Worm (Caenorhabditis elegans) whole organism, L1 larva: Measurements from ENCODE around the gene pyt-1.

ENCODE experiments used
- C34B4.2 ChIP-seq: sonication (generic microtip); optimal IDR thresholded peaks from 2 replicates; lab custom pipeline; 2017; ENCODE audit warnings: mild to moderate bottlenecking, missing genetic modification characterization, missing compliant biosample characterization
- F16B12.6 ChIP-seq: fragments of 150-350 bp; optimal IDR thresholded peaks from 2 replicates; lab custom pipeline; 2014; ENCODE audit warnings: missing biosample characterization, missing genetic modification characterization
- Y116A8C.19 ChIP-seq: sonication (generic microtip); optimal IDR thresholded peaks from 2 replicates; lab custom pipeline; 2016; ENCODE audit warnings: missing compliant biosample characterization, missing genetic modification characterization, borderline replicate concordance
- ama-1 ChIP-seq: fragments of 150-350 bp; optimal IDR thresholded peaks from 2 replicates; lab custom pipeline; 2014
- ceh-82 ChIP-seq, 3 experiments: fragments of 150-350 bp in 1 of 3; sonication (generic microtip) in 2 of 3; optimal IDR thresholded peaks; 2 replicates each; lab custom pipeline; 2014 to 2017; ENCODE audit warnings: missing biosample characterization in 3 of 3, missing genetic modification characterization in 3 of 3
- ces-1 ChIP-seq: fragments of 150-350 bp; optimal IDR thresholded peaks from 2 replicates; lab custom pipeline; 2014; ENCODE audit warnings: missing biosample characterization, missing genetic modification reagents, missing genetic modification characterization
- dpl-1 ChIP-seq, 3 experiments: fragments of 150-350 bp in 2 of 3; sonication (generic microtip) in 1 of 3; optimal IDR thresholded peaks; 2 replicates each; lab custom pipeline; 2014 to 2017; ENCODE audit warnings: missing biosample characterization in 3 of 3, missing genetic modification characterization in 3 of 3, missing genetic modification reagents in 3 of 3
- dsc-1 ChIP-seq: sonication (generic microtip); optimal IDR thresholded peaks from 2 replicates; lab custom pipeline; 2016; ENCODE audit warnings: mild to moderate bottlenecking, missing genetic modification characterization, missing compliant biosample characterization
- efl-1 ChIP-seq, 4 experiments: fragments of 150-350 bp; optimal IDR thresholded peaks in 3 of 4; peaks in 1 of 4; 1 replicate in 1 of 4; 2 replicates in 3 of 4; lab custom pipeline; 2014; ENCODE audit warnings: missing biosample characterization in 2 of 4, missing genetic modification characterization in 2 of 4, missing genetic modification reagents in 2 of 4
- efl-3 ChIP-seq: fragments of 200-800 bp; sonication (Bioruptor generic); optimal IDR thresholded peaks from 2 replicates; lab custom pipeline; 2018; ENCODE audit warnings: mild to moderate bottlenecking, missing genetic modification characterization, missing compliant biosample characterization
- egl-27 ChIP-seq, 2 experiments: fragments of 150-350 bp in 1 of 2; sonication (generic microtip); optimal IDR thresholded peaks; 3 replicates each; lab custom pipeline; 2017 to 2018; ENCODE audit warnings: missing biosample characterization in 2 of 2, missing genetic modification characterization in 2 of 2, missing genetic modification reagents in 2 of 2
- elt-2 ChIP-seq: sonication (generic microtip); optimal IDR thresholded peaks from 2 replicates; lab custom pipeline; 2016; ENCODE audit warnings: missing genetic modification characterization, mild to moderate bottlenecking, inconsistent platforms, missing compliant biosample characterization, missing genetic modification reagents
- elt-3 ChIP-seq, 6 experiments: fragments of 150-350 bp in 1 of 6; sonication (generic microtip); optimal IDR thresholded peaks; 2 replicates each; lab custom pipeline; 2017 to 2018; ENCODE audit warnings: missing biosample characterization in 6 of 6, missing genetic modification characterization in 6 of 6, inconsistent platforms in 1 of 6
- ets-5 ChIP-seq: fragments of 200-800 bp; sonication (Bioruptor generic); IDR thresholded peaks from 2 replicates; pipeline ENCODE4 v1.3.6; 2022; ENCODE audit warnings: missing genetic modification characterization, missing compliant biosample characterization
- fkh-10 ChIP-seq: sonication (generic microtip); optimal IDR thresholded peaks from 2 replicates; lab custom pipeline; 2017; ENCODE audit warnings: missing biosample characterization, missing genetic modification reagents, missing genetic modification characterization
- fkh-4 ChIP-seq: sonication (generic microtip); optimal IDR thresholded peaks from 2 replicates; lab custom pipeline; 2016; ENCODE audit warnings: missing compliant biosample characterization, missing genetic modification characterization, borderline replicate concordance
- fkh-8 ChIP-seq: sonication (generic microtip); optimal IDR thresholded peaks from 2 replicates; lab custom pipeline; 2016; ENCODE audit warnings: mild to moderate bottlenecking, missing genetic modification characterization, missing compliant biosample characterization
- fos-1 ChIP-seq: fragments of 150-350 bp; optimal IDR thresholded peaks from 2 replicates; lab custom pipeline; 2014; ENCODE audit warnings: missing biosample characterization, missing genetic modification characterization
- hlh-17 ChIP-seq: fragments of 200-800 bp; sonication (Bioruptor generic); optimal IDR thresholded peaks from 2 replicates; lab custom pipeline; 2018; ENCODE audit warnings: missing genetic modification characterization, mild to moderate bottlenecking, missing compliant biosample characterization, moderate library complexity, borderline replicate concordance
- hlh-4 ChIP-seq: sonication (generic microtip); optimal IDR thresholded peaks from 2 replicates; lab custom pipeline; 2016; ENCODE audit warnings: mild to moderate bottlenecking, missing genetic modification characterization, missing compliant biosample characterization
- hpl-2 ChIP-seq: fragments of 150-350 bp; optimal IDR thresholded peaks from 2 replicates; lab custom pipeline; 2014; ENCODE audit warnings: missing biosample characterization, missing genetic modification reagents, missing genetic modification characterization
- irx-1 ChIP-seq: sonication (generic microtip); optimal IDR thresholded peaks from 2 replicates; lab custom pipeline; 2016; ENCODE audit warnings: missing genetic modification characterization, missing compliant biosample characterization
- jun-1 ChIP-seq: fragments of 150-350 bp; optimal IDR thresholded peaks from 2 replicates; lab custom pipeline; 2014; ENCODE audit warnings: missing biosample characterization, missing genetic modification reagents, missing genetic modification characterization
- lin-14 ChIP-seq: fragments of 200-800 bp; sonication (Bioruptor generic); optimal IDR thresholded peaks from 2 replicates; lab custom pipeline; 2018; ENCODE audit warnings: mild to moderate bottlenecking, missing genetic modification characterization, moderate library complexity, missing compliant biosample characterization
- lin-39 ChIP-seq: fragments of 150-350 bp; optimal IDR thresholded peaks from 2 replicates; lab custom pipeline; 2014; ENCODE audit warnings: missing biosample characterization, missing genetic modification reagents, missing genetic modification characterization
- mab-9 ChIP-seq: fragments of 200-800 bp; sonication (Bioruptor generic); IDR thresholded peaks from 2 replicates; pipeline ENCODE4 v1.3.6; 2022; ENCODE audit warnings: missing genetic modification reagents, missing genetic modification characterization, missing compliant biosample characterization
- mdl-1 ChIP-seq, 2 experiments: fragments of 150-350 bp; optimal IDR thresholded peaks; 2 replicates each; lab custom pipeline; 2014 to 2017; ENCODE audit warnings: missing biosample characterization in 2 of 2, missing genetic modification characterization in 2 of 2, inconsistent platforms in 1 of 2
- mep-1 ChIP-seq: fragments of 150-350 bp; optimal IDR thresholded peaks from 2 replicates; lab custom pipeline; 2014; ENCODE audit warnings: missing biosample characterization, missing genetic modification characterization
- nhr-11 ChIP-seq: fragments of 150-350 bp; optimal IDR thresholded peaks from 2 replicates; lab custom pipeline; 2014; ENCODE audit warnings: missing biosample characterization, missing genetic modification characterization
- nhr-12 ChIP-seq: sonication (generic microtip); optimal IDR thresholded peaks from 2 replicates; lab custom pipeline; 2017; ENCODE audit warnings: missing biosample characterization, missing genetic modification characterization
- nhr-19 ChIP-seq: fragments of 200-800 bp; sonication (Bioruptor generic); conservative IDR thresholded peaks from 2 replicates; pipeline ENCODE4 v1.3.6; 2022; ENCODE audit warnings: missing genetic modification characterization, missing compliant biosample characterization
- nhr-20 ChIP-seq: sonication (generic microtip); optimal IDR thresholded peaks from 2 replicates; lab custom pipeline; 2016; ENCODE audit warnings: mild to moderate bottlenecking, missing genetic modification characterization, missing compliant biosample characterization
- nhr-237 ChIP-seq: fragments of 150-350 bp; optimal IDR thresholded peaks from 2 replicates; lab custom pipeline; 2014; ENCODE audit warnings: missing biosample characterization, missing genetic modification characterization
- nhr-28 ChIP-seq: fragments of 150-350 bp; optimal IDR thresholded peaks from 2 replicates; lab custom pipeline; 2014; ENCODE audit warnings: missing biosample characterization, missing genetic modification characterization
- nhr-76 ChIP-seq: sonication (generic microtip); optimal IDR thresholded peaks from 2 replicates; lab custom pipeline; 2017; ENCODE audit warnings: missing biosample characterization, missing genetic modification characterization
- nhr-90 ChIP-seq: sonication (generic microtip); optimal IDR thresholded peaks from 2 replicates; lab custom pipeline; 2016; ENCODE audit warnings: mild to moderate bottlenecking, missing genetic modification characterization, missing compliant biosample characterization; ENCODE audit not compliant: poor library complexity
- pag-3 ChIP-seq: sonication (generic microtip); optimal IDR thresholded peaks from 2 replicates; lab custom pipeline; 2017; ENCODE audit warnings: missing genetic modification characterization, mild to moderate bottlenecking, missing compliant biosample characterization, antibody characterized with exemption, borderline replicate concordance; ENCODE audit not compliant: insufficient read depth
- pax-3 ChIP-seq: fragments of 200-800 bp; sonication (Bioruptor generic); optimal IDR thresholded peaks from 2 replicates; lab custom pipeline; 2018; ENCODE audit warnings: mild to moderate bottlenecking, missing genetic modification characterization, moderate library complexity, missing compliant biosample characterization
- pqm-1 ChIP-seq: sonication (generic microtip); optimal IDR thresholded peaks from 3 replicates; lab custom pipeline; 2017; ENCODE audit warnings: missing biosample characterization, missing genetic modification characterization
- snpc-4 ChIP-seq: fragments of 150-350 bp; optimal IDR thresholded peaks from 2 replicates; lab custom pipeline; 2014; ENCODE audit warnings: missing biosample characterization, missing genetic modification characterization
- snu-23 ChIP-seq: sonication (generic microtip); optimal IDR thresholded peaks from 2 replicates; lab custom pipeline; 2016; ENCODE audit warnings: missing genetic modification characterization, missing compliant biosample characterization
- sptf-1 ChIP-seq: fragments of 150-350 bp; optimal IDR thresholded peaks from 2 replicates; lab custom pipeline; 2014; ENCODE audit warnings: missing biosample characterization, missing genetic modification characterization
- sup-37 ChIP-seq: fragments of 200-800 bp; sonication (Bioruptor generic); optimal IDR thresholded peaks from 2 replicates; lab custom pipeline; 2018; ENCODE audit warnings: mild to moderate bottlenecking, missing genetic modification characterization, missing compliant biosample characterization
- tbx-2 ChIP-seq: sonication (generic microtip); optimal IDR thresholded peaks from 2 replicates; lab custom pipeline; 2016; ENCODE audit warnings: missing genetic modification characterization, missing compliant biosample characterization
- tlp-1 ChIP-seq: fragments of 150-350 bp; optimal IDR thresholded peaks from 2 replicates; lab custom pipeline; 2014; ENCODE audit warnings: missing biosample characterization, missing genetic modification characterization
- unc-130 ChIP-seq: fragments of 150-350 bp; optimal IDR thresholded peaks from 2 replicates; lab custom pipeline; 2017; ENCODE audit warnings: missing biosample characterization, missing genetic modification characterization, inconsistent platforms
- unc-30 ChIP-seq: sonication (generic microtip); optimal IDR thresholded peaks from 2 replicates; lab custom pipeline; 2017; ENCODE audit warnings: missing biosample characterization, missing genetic modification characterization
- unc-86 ChIP-seq: sonication (generic microtip); optimal IDR thresholded peaks from 2 replicates; lab custom pipeline; 2016; ENCODE audit warnings: missing genetic modification characterization, missing compliant biosample characterization
- zip-4 ChIP-seq: fragments of 200-800 bp; sonication (Bioruptor generic); optimal IDR thresholded peaks from 2 replicates; lab custom pipeline; 2018; ENCODE audit warnings: mild to moderate bottlenecking, missing genetic modification characterization, moderate library complexity, missing compliant biosample characterization

pyt-1 gene

DNA sequence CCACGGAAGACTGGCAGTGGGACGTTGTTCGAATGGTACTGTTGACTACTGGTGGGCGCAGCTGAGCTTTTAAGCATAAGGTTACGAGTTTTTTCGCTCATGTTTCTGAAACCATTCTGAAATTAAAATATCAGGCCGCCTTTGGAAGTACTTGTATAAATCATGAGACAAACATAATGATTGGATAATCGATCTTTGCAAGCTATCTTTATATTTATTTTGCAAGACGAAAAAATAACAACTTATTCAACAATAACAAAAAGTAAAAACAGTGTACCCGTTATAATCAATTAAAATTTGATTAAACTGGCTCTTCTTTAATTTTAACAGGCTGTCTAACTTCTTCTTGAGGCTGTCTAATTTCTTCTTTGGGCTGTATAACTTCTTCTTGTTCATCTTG, 23.6 kb downstream of the pyt-1 start, which contains the start of gene ZK856.16:
ZK856.16 (minus strand) TSS at position 101 of the 400 bp plus-strand sequence.
- TF ChIP-seq fkh-4 (tag; lab: Kevin White, UChicago) (no peak), nhr-76 (no peak), pqm-1 (no peak), elt-2 (tag; lab: Kevin White, UChicago) (no peak), nhr-20 (no peak), nhr-12 (tag; lab: Kevin White, UChicago) (no peak), tlp-1 (no peak), ceh-82 (tag; optimal IDR thresholded peaks at IDR 0.05; lab: Kevin White, UChicago) (no peak), jun-1 (tag; lab: Kevin White, UChicago) (no peak), snpc-4 (tag; lab: Kevin White, UChicago) (no peak), sup-37 (GFP tag; lab: Kevin White, UChicago) (no peak), lin-39 (tag; lab: Kevin White, UChicago) (no peak), fkh-8 (tag; lab: Kevin White, UChicago) (no peak), F16B12.6 (tag; lab: Kevin White, UChicago) (no peak), hpl-2 (GFP tag; lab: Kevin White, UChicago) (no peak), nhr-90 (tag; lab: Kevin White, UChicago) (no peak), hlh-17 (no peak), nhr-237 (tag; lab: Kevin White, UChicago) (no peak), egl-27 (tag; optimal IDR thresholded peaks at IDR 0.05; lab: Kevin White, UChicago) (no peak)

DNA sequence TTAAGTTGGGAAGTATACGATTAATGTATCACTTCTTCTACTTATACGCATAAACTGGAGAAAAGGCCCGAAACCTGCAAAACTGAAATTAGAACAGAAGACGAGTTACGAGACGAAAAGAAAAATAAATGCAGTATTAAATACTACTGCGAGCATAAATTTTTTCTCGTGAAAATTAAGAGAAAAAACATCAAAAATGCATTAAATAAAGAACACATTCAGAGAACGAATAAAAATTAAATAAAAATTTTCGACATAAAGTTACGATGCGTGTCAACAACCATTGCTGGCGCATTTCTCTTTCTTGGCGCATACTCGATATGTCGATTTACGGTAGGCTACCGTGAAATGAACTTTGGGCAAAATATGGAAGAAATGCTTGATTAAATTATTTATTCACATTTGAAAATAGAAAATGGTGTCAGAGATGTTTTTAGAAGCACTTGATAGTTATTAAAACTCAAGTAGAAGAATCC, 24.2 kb downstream of the pyt-1 start, which contains the start of the genes ZK856.19 and ZK856.11:
ZK856.19 (minus strand) TSS at position 51 of the 476 bp plus-strand sequence.
ZK856.11 (minus strand) TSS at position 76 of the 476 bp plus-strand sequence.
- TF ChIP-seq pqm-1, result no peak
- TF ChIP-seq dsc-1 (tag; lab: Kevin White, UChicago), result peak; percentile 69
- TF ChIP-seq snu-23 (GFP tag; lab: Kevin White, UChicago), result peak; percentile 79
- TF ChIP-seq nhr-19, result peak; percentile 75
- peak; percentile 54 for TF ChIP-seq unc-86
- TF ChIP-seq jun-1 (tag; lab: Kevin White, UChicago), result no peak
- TF ChIP-seq hlh-4 (tag; lab: Kevin White, UChicago), result no peak
- no peak for TF ChIP-seq Y116A8C.19 (tag; lab: Kevin White, UChicago)
- peak; percentile 78 for TF ChIP-seq nhr-90 (tag; lab: Kevin White, UChicago)
- no peak for TF ChIP-seq ces-1 (GFP tag; lab: Kevin White, UChicago)
- peak; percentile 4 for TF ChIP-seq zip-4 (GFP tag; lab: Kevin White, UChicago)
- no peak for TF ChIP-seq egl-27 (tag; optimal IDR thresholded peaks at IDR 0.05; lab: Kevin White, UChicago)
- TF ChIP-seq ets-5 (GFP tag; lab: Robert Waterston, UW), result no peak
- TF ChIP-seq fos-1, result peak; percentile 27
- peak; percentile 21 to 47 (median 40) for TF ChIP-seq ceh-82 (tag; optimal IDR thresholded peaks at IDR 0.05; lab: Kevin White, UChicago)
- TF ChIP-seq lin-14 (GFP tag; lab: Kevin White, UChicago), result peak; percentile 69
- TF ChIP-seq sup-37 (GFP tag; lab: Kevin White, UChicago), result no peak
- TF ChIP-seq unc-130, result peak; percentile 60
- TF ChIP-seq fkh-4 (tag; lab: Kevin White, UChicago), result no peak
- no peak for TF ChIP-seq C34B4.2 (tag; lab: Kevin White, UChicago)
- no peak for TF ChIP-seq mdl-1 (tag; optimal IDR thresholded peaks at IDR 0.05; lab: Kevin White, UChicago)
- peak; percentile 63 to 74 for TF ChIP-seq efl-1 (optimal IDR thresholded peaks at IDR 0.05; lab: Kevin White, UChicago)
- peak; percentile 66 to 97 for TF ChIP-seq efl-1 (GFP tag; optimal IDR thresholded peaks at IDR 0.05 in 1 of 2; lab: Kevin White, UChicago)
- peak in 2 of 6 experiments; percentile 2 to 18 for TF ChIP-seq elt-3 (tag; optimal IDR thresholded peaks at IDR 0.05; lab: Kevin White, UChicago)
- TF ChIP-seq mab-9 (GFP tag; lab: Robert Waterston, UW), result no peak
- TF ChIP-seq hlh-17, result no peak
- TF ChIP-seq fkh-10 (GFP tag; lab: Kevin White, UChicago), result no peak
- TF ChIP-seq tbx-2 (tag; lab: Kevin White, UChicago), result peak; percentile 78
- no peak for TF ChIP-seq nhr-28 (tag; lab: Kevin White, UChicago)
- peak; percentile 40 for TF ChIP-seq irx-1 (tag; lab: Kevin White, UChicago)
- TF ChIP-seq efl-3 (GFP tag; lab: Kevin White, UChicago), result no peak
- no peak for TF ChIP-seq sptf-1 (tag; lab: Kevin White, UChicago)
- no peak for TF ChIP-seq tlp-1
- no peak for TF ChIP-seq unc-30 (tag; lab: Kevin White, UChicago)
- peak; percentile 88 for TF ChIP-seq mep-1 (tag; lab: Kevin White, UChicago)
- TF ChIP-seq pag-3 (tag; lab: Kevin White, UChicago), result no peak
- TF ChIP-seq pax-3 (tag; lab: Kevin White, UChicago), result no peak
- peak; percentile 33 for TF ChIP-seq nhr-11 (tag; lab: Kevin White, UChicago)
- TF ChIP-seq dpl-1 (GFP tag; optimal IDR thresholded peaks at IDR 0.05; lab: Kevin White, UChicago), result peak; percentile 58 to 73 (median 72)
- peak; percentile 6 for TF ChIP-seq ama-1
